Fruit fly (Drosophila melanogaster) whole organism, wandering third instar larva: Measurements from ENCODE around the gene Agpat1.

Source experiments
- Abd-B ChIP-seq: fragments of >200 bp; optimal IDR thresholded peaks from 2 replicates; lab custom pipeline; 2017; ENCODE audit warnings: missing biosample characterization, missing genetic modification characterization
- GATAd ChIP-seq: sonication (Bioruptor generic); optimal IDR thresholded peaks from 2 replicates; lab custom pipeline; 2016; ENCODE audit warnings: missing biosample characterization, missing genetic modification characterization
- Hnf4 ChIP-seq: fragments of 200-800 bp; sonication (Bioruptor generic); optimal IDR thresholded peaks from 2 replicates; lab custom pipeline; 2016; ENCODE audit warnings: missing biosample characterization, mild to moderate bottlenecking, missing genetic modification characterization
- fru ChIP-seq: fragments of 200-800 bp; sonication (Bioruptor generic); optimal IDR thresholded peaks from 3 replicates; lab custom pipeline; 2016; ENCODE audit warnings: missing biosample characterization, mild to moderate bottlenecking, missing genetic modification characterization
- h ChIP-seq: fragments of 200-800 bp; sonication (Bioruptor generic); optimal IDR thresholded peaks from 3 replicates; lab custom pipeline; 2016; ENCODE audit warnings: missing biosample characterization, mild to moderate bottlenecking, missing genetic modification characterization
- lola ChIP-seq: fragments of >200 bp; optimal IDR thresholded peaks from 2 replicates; lab custom pipeline; 2017; ENCODE audit warnings: missing biosample characterization, missing genetic modification characterization
- pan ChIP-seq: fragments of >200 bp; optimal IDR thresholded peaks from 2 replicates; lab custom pipeline; 2017
- usp ChIP-seq: fragments of >200 bp; optimal IDR thresholded peaks from 2 replicates; lab custom pipeline; 2017; ENCODE audit warnings: missing biosample characterization, missing genetic modification characterization

- no peak for TF ChIP-seq pan (lab: Kevin White, UChicago)
- TF ChIP-seq usp: no peak
- no peak for TF ChIP-seq Hnf4 (GFP tag; lab: Kevin White, UChicago)
- TF ChIP-seq fru (GFP tag; lab: Kevin White, UChicago): no peak
- no peak for TF ChIP-seq Abd-B (GFP tag; lab: Kevin White, UChicago)
- no peak for TF ChIP-seq lola (GFP tag; lab: Kevin White, UChicago)
- TF ChIP-seq GATAd (GFP tag; lab: Kevin White, UChicago): no peak
- peak; percentile 3 for TF ChIP-seq h
Measured at dm6 chrX:12777763-12778408, 12.8 kb downstream of the Agpat1 start.
